Worm (Caenorhabditis elegans) whole organism, early embryonic: ENCODE measurements around the gene C49F5.13.

Experiments used
- B0310.2 ChIP-seq: sonication (generic microtip); optimal IDR thresholded peaks from 2 replicates; lab custom pipeline; 2016; ENCODE audit warnings: mild to moderate bottlenecking, missing genetic modification characterization, missing compliant biosample characterization
- F13C5.2 ChIP-seq: sonication (generic microtip); optimal IDR thresholded peaks from 2 replicates; lab custom pipeline; 2017; ENCODE audit warnings: mild to moderate bottlenecking, missing genetic modification characterization, inconsistent platforms, missing compliant biosample characterization
- aly-1 ChIP-seq: sonication (generic microtip); optimal IDR thresholded peaks from 2 replicates; lab custom pipeline; 2016; ENCODE audit warnings: missing genetic modification characterization, missing compliant biosample characterization
- ama-1 ChIP-seq: fragments of 150-350 bp; optimal IDR thresholded peaks from 2 replicates; lab custom pipeline; 2014
- ceh-13 ChIP-seq: fragments of 200-800 bp; sonication (Bioruptor generic); optimal IDR thresholded peaks from 2 replicates; lab custom pipeline; 2018; ENCODE audit warnings: mild to moderate bottlenecking, missing genetic modification characterization, missing compliant biosample characterization
- ceh-36 ChIP-seq: sonication (generic microtip); optimal IDR thresholded peaks from 2 replicates; lab custom pipeline; 2016; ENCODE audit warnings: missing genetic modification characterization, inconsistent platforms, missing compliant biosample characterization
- ets-7 ChIP-seq: sonication (generic microtip); optimal IDR thresholded peaks from 2 replicates; lab custom pipeline; 2016; ENCODE audit warnings: missing genotype, missing genetic modification characterization, missing compliant biosample characterization
- flt-1 ChIP-seq: fragments of 200-800 bp; sonication (Bioruptor generic); IDR thresholded peaks from 2 replicates; pipeline ENCODE4 v1.3.6; 2022; ENCODE audit warnings: missing genetic modification characterization, missing compliant biosample characterization
- hnd-1 ChIP-seq: sonication (generic microtip); optimal IDR thresholded peaks from 2 replicates; lab custom pipeline; 2016; ENCODE audit warnings: missing genetic modification characterization, missing compliant biosample characterization
- pes-1 ChIP-seq: fragments of 200-800 bp; sonication (Bioruptor generic); IDR thresholded peaks from 2 replicates; pipeline ENCODE4 v1.3.6; 2022; ENCODE audit warnings: missing genetic modification reagents, missing genetic modification characterization, missing compliant biosample characterization
- sea-1 ChIP-seq: fragments of 200-800 bp; sonication (Bioruptor generic); conservative IDR thresholded peaks from 2 replicates; pipeline ENCODE4 v1.3.6; 2022; ENCODE audit warnings: missing genetic modification characterization, missing compliant biosample characterization
- tbx-37 ChIP-seq: fragments of 200-800 bp; sonication (Bioruptor generic); conservative IDR thresholded peaks from 2 replicates; pipeline ENCODE4 v1.3.6; 2022; ENCODE audit warnings: missing genetic modification reagents, missing genetic modification characterization, missing compliant biosample characterization

DNA sequence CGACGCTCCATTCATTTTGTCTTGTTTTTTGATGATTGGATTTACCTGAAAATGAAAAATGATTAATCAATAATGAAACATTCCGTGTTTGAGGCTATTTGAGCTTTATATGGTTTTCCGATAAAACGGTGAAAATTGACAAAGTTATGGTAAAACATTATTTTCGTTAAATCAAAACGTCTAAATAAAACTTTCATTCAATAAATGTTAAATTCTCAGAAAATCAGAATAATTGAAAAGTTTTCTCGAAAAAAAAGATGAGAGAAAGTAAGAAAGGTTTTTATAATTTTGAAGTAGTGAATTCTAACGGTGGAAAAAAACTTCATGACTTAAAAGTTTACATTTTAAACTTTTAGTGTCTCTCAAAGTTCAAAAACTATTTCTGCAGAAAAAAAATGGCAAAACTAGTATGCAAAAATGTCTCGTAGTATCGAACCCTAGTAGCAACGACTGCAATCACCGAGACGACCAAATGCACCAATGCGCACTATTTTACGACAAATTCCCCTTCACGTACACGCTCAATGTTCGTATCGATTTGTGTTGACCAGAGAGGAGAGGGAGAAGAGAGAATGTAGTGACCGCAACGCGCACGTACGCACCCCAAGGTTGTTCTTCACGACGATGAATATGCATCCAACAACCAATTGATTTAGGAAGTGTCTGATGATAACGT lies 14.3 kb upstream of the C49F5.13 start, which contains the start of gene nfya-1:
- TF ChIP-seq ama-1 (no peak), B0310.2 (tag; lab: Kevin White, UChicago) (no peak), aly-1 (no peak), flt-1 (GFP tag; lab: Robert Waterston, UW) (no peak), ets-7 (tag; lab: Kevin White, UChicago) (no peak), hnd-1 (tag; lab: Kevin White, UChicago) (no peak), F13C5.2 (tag; lab: Kevin White, UChicago) (peak; percentile 9), ceh-36 (tag; lab: Kevin White, UChicago) (no peak), tbx-37 (GFP tag; lab: Robert Waterston, UW) (no peak), pes-1 (GFP tag; lab: Robert Waterston, UW) (no peak), ceh-13 (no peak), sea-1 (GFP tag; lab: Robert Waterston, UW) (no peak)
